Fruit fly (Drosophila melanogaster): Measurements from ENCODE around the gene PpD3.

PpD3 gene

DNA sequence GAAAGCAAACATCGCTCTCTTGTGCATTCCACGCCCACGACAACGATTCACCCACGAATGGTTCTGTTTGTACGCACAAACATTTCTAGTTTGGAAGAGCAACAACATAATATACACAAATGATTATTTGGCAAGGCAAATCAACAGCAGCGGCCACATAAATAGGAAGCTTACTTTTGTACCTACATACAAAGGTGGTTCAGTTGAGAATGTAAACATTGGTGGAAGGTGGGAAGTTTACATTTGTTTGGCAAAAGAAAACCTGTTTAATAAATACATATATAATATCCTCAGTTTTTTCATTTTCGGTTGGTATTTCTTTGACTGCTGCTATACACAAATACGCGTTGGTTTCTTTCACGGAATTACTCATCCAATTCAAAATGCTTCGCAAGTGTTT lies 45.1 kb upstream of the PpD3 start (continued):
- TF ChIP-seq fd96Cb (tag; optimal IDR thresholded peaks at IDR 0.05) (peak; percentile 90), B-H1 (GFP tag; IDR thresholded peaks at IDR 0.05) (no peak), B-H2 (GFP tag; optimal IDR thresholded peaks at IDR 0.05) (peak; percentile 60), btn (GFP tag; optimal IDR thresholded peaks at IDR 0.05) (peak; percentile 46), crp (GFP tag; optimal IDR thresholded peaks at IDR 0.05) (peak in 1 of 2 experiments; percentile 42), salm (tag; optimal IDR thresholded peaks at IDR 0.05) (peak; percentile 87), Dref (GFP tag; IDR thresholded peaks at IDR 0.05) (no peak), CG11456 (GFP tag; IDR thresholded peaks at IDR 0.05) (no peak), CG6813 (GFP tag; optimal IDR thresholded peaks at IDR 0.05) (peak; percentile 90), CG6254 (GFP tag; optimal IDR thresholded peaks at IDR 0.05) (peak; percentile 85), Rfx (GFP tag; IDR thresholded peaks at IDR 0.05) (no peak), Neu2 (GFP tag; optimal IDR thresholded peaks at IDR 0.05; ENCODE audit: borderline replicate concordance) (no peak), Tbp (GFP tag; optimal IDR thresholded peaks at IDR 0.05) (no peak), CG18011 (GFP tag; optimal IDR thresholded peaks at IDR 0.05) (peak; percentile 76), nom (GFP tag; optimal IDR thresholded peaks at IDR 0.05) (no peak), wek (GFP tag; optimal IDR thresholded peaks at IDR 0.05) (peak; percentile 80), Hmr (GFP tag; optimal IDR thresholded peaks at IDR 0.05) (peak; percentile 93), CG12299 (tag; optimal IDR thresholded peaks at IDR 0.05) (peak; percentile 86), NC2α (GFP tag; optimal IDR thresholded peaks at IDR 0.05) (peak; percentile 72), CG10209 (GFP tag; optimal IDR thresholded peaks at IDR 0.05) (peak; percentile 92), CG4854 (GFP tag; optimal IDR thresholded peaks at IDR 0.05) (peak; percentile 88), CG16815 (GFP tag; optimal IDR thresholded peaks at IDR 0.05) (peak; percentile 62), E2f2 (GFP tag; IDR thresholded peaks at IDR 0.05) (no peak), usp (GFP tag; optimal IDR thresholded peaks at IDR 0.05) (no peak), Sox102F (GFP tag; optimal IDR thresholded peaks at IDR 0.05) (peak; percentile 90), ato (GFP tag; IDR thresholded peaks at IDR 0.05; ENCODE audit: partially characterized antibody) (no peak), slp2 (GFP tag; optimal IDR thresholded peaks at IDR 0.05) (peak; percentile 69), gsb-n (tag; optimal IDR thresholded peaks at IDR 0.05) (peak; percentile 79), CG34422 (GFP tag; IDR thresholded peaks at IDR 0.05) (no peak), pzg (GFP tag; optimal IDR thresholded peaks at IDR 0.05) (peak; percentile 6), klu (GFP tag; IDR thresholded peaks at IDR 0.05) (no peak), CG4707 (GFP tag; optimal IDR thresholded peaks at IDR 0.05) (peak; percentile 81), z (GFP tag; IDR thresholded peaks at IDR 0.05) (no peak), h (optimal IDR thresholded peaks at IDR 0.05) (no peak), Fer2 (tag; optimal IDR thresholded peaks at IDR 0.05) (peak; percentile 51), CG9876 (GFP tag; optimal IDR thresholded peaks at IDR 0.05) (peak; percentile 38), CG17802 (tag; optimal IDR thresholded peaks at IDR 0.05) (peak; percentile 69), Sry-β (GFP tag; optimal IDR thresholded peaks at IDR 0.05) (peak; percentile 29), CG5245 (GFP tag; optimal IDR thresholded peaks at IDR 0.05) (peak; percentile 84), Fer3 (tag; optimal IDR thresholded peaks at IDR 0.05) (peak; percentile 92), CG13894 (tag; optimal IDR thresholded peaks at IDR 0.05) (peak; percentile 70), HLH3B (GFP tag; IDR thresholded peaks at IDR 0.05) (no peak), MESR4 (GFP tag; optimal IDR thresholded peaks at IDR 0.05) (peak; percentile 40), CG9727 (GFP tag; optimal IDR thresholded peaks at IDR 0.05) (peak; percentile 86), Gsc (GFP tag; IDR thresholded peaks at IDR 0.05) (no peak), repo (GFP tag; optimal IDR thresholded peaks at IDR 0.05) (peak; percentile 55), stwl (tag; optimal IDR thresholded peaks at IDR 0.05) (peak; percentile 24), Elba2 (GFP tag; optimal IDR thresholded peaks at IDR 0.05) (no peak), Sry-δ (GFP tag; optimal IDR thresholded peaks at IDR 0.05) (peak; percentile 52), Hey (tag; optimal IDR thresholded peaks at IDR 0.05) (peak; percentile 34), CG32772 (GFP tag; IDR thresholded peaks at IDR 0.05) (no peak)

All from whole organism, embryonic.